Worm (Caenorhabditis elegans): ENCODE data around the gene srt-20.
"Not testable (repeated sequence)": the region's sequence is repeated elsewhere in the genome, so short reads cannot be mapped to it uniquely, and the experiment has no call there.

The srt-20 gene

ce11 chrV:4302842-4303241 is 24.2 kb upstream of the srt-20 start:
- no peak for TF ChIP-seq hlh-13 (GFP tag; optimal IDR thresholded peaks at IDR 0.05)
- TF ChIP-seq lin-11 (tag; optimal IDR thresholded peaks at IDR 0.05): no peak

DNA sequence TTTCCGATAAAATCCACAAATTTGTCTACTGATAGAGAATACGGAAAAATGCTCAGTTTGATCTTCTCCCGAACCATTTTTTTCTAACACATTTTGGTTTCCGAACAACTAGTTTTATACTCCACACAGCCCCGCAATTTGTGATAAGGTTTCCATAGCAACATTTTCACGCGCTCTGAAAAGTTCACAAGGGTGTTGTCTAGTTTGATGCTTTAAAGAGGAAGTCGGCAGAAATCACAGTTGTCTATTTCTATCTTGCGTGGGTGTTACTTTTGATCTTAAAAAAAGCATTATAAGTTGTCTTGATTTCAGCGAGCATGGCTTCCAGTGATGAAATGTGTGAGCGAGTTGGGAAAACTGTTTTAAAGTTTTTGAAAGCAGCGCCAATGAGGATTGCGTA is 21.1 kb upstream of the srt-20 start, which contains the start of gene ZC132.3:
Gene ZC132.3 (minus strand): TSS at position 101 of the 400 bp plus-strand sequence.
- no peak for TF ChIP-seq pqm-1 (tag; optimal IDR thresholded peaks at IDR 0.05)
- TF ChIP-seq ceh-22 (tag; optimal IDR thresholded peaks at IDR 0.05): no peak
- TF ChIP-seq fkh-10 (GFP tag; optimal IDR thresholded peaks at IDR 0.05): no peak
- TF ChIP-seq zip-5 (tag; optimal IDR thresholded peaks at IDR 0.05): no peak
- TF ChIP-seq syd-9 (tag; optimal IDR thresholded peaks at IDR 0.05): no peak

DNA sequence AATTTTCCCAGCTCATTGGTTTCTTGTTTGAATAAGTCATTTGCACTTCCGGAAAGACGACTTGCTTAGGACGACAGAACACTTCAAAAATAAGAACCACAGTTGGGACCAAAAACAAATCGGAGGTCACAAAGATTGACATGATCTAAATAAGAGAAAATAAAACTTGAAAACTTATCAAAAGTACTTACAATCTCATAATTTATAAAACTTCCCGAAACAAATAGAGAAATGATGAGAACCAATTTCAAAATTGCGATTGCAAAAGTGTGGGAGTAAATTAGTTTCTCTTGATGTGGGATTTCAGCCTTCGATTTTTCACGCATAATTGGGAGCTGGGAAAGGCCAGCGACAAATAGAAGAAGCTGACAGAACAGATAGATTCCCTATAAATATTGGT is 19.9 kb upstream of the srt-20 start, which contains the start of gene ZC132.11:
Gene ZC132.11 (minus strand): TSS at position 101 of the 400 bp plus-strand sequence.
- TF ChIP-seq K09A11.1 (tag; optimal IDR thresholded peaks at IDR 0.05; ENCODE audit: insufficient read depth) (no peak), lim-6 (tag; optimal IDR thresholded peaks at IDR 0.05) (no peak), tbx-2 (tag; optimal IDR thresholded peaks at IDR 0.05) (no peak), C38D4.7 (GFP tag; optimal IDR thresholded peaks at IDR 0.05) (no peak), C08G9.2 (tag; optimal IDR thresholded peaks at IDR 0.05) (no peak), T23F11.4 (GFP tag; optimal IDR thresholded peaks at IDR 0.05) (no peak), nfya-1 (tag; optimal IDR thresholded peaks at IDR 0.05) (no peak), unc-86 (tag; optimal IDR thresholded peaks at IDR 0.05) (no peak), ceh-6 (GFP tag; optimal IDR thresholded peaks at IDR 0.05) (no peak), fkh-10 (GFP tag; optimal IDR thresholded peaks at IDR 0.05) (no peak)

DNA sequence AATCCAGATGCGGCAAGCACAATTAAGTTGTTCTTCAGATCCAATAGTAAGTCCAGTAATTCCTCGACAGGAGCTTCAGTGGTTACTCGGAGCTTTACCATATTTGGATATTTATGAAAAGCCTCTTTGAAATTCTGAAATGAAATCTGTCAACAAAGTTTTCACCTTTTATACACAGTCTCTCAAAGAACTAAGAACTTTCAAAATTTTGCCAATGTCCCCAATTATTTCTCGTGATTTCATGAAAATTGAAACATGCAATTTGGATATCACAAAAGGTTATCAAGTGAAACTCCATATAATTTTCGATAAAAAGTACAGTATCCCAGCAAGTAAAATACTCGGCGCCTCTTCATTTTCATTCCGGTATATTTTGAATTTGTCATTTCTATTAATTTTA is 17.3 kb upstream of the srt-20 start, which contains the start of gene F47D2.11:
Gene F47D2.11 (minus strand): TSS at position 101 of the 400 bp plus-strand sequence.
- no peak for TF ChIP-seq rnt-1 (tag; optimal IDR thresholded peaks at IDR 0.05)

- not testable (repeated sequence) for TF ChIP-seq unc-86, syd-9, eyg-1 (tag; optimal IDR thresholded peaks at IDR 0.05)
These were observed 14.8 kb upstream of the srt-20 start, which contains the start of gene srh-194 for ce11 chrV:4293425-4293824. Gene srh-194, minus strand, starts transcription at chrV:4293525.

ce11 chrV:4290093-4290492 is 11.5 kb upstream of the srt-20 start, which contains the start of gene srh-193:
Gene srh-193, minus strand, starts transcription at chrV:4290193.
- TF ChIP-seq tbx-2 (tag; optimal IDR thresholded peaks at IDR 0.05); K02D7.2 (tag; optimal IDR thresholded peaks at IDR 0.05); dmd-4 (tag; optimal IDR thresholded peaks at IDR 0.05; ENCODE audit: borderline replicate concordance): not testable (repeated sequence)

ce11 chrV:4284737-4285136 is 6.1 kb upstream of the srt-20 start, which contains the start of gene srt-19:
Gene srt-19, plus strand, starts transcription at chrV:4285037.
- TF ChIP-seq ztf-16 (tag; optimal IDR thresholded peaks at IDR 0.05); ceh-2 (tag; optimal IDR thresholded peaks at IDR 0.05); fkh-10 (GFP tag; optimal IDR thresholded peaks at IDR 0.05): not testable (repeated sequence)

DNA sequence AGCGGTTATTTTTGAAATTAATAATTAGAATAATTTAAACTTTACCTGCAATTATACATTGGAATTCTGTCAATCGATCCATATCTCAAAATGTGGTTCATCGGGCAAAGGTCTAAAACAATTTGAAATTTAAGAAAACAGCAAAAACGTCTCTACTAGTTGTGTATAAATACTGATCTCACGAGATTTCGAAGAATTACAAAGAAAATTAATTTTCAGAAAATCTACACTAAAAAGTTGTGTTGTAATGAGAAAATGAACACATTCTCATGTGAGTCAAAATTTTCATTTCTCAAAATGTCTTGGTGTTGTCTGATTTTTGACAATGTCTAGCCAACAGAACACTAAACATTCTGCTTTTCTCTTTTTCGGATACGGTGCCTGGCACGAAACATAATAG is 3.1 kb upstream of the srt-20 start, which contains the start of gene srt-37:
Gene srt-37 (minus strand): TSS at position 101 of the 400 bp plus-strand sequence.
- TF ChIP-seq ceh-18 (tag; optimal IDR thresholded peaks at IDR 0.05); unc-3 (GFP tag; conservative IDR thresholded peaks at IDR 0.05); unc-3 (tag; optimal IDR thresholded peaks at IDR 0.05); hlh-15 (tag; optimal IDR thresholded peaks at IDR 0.05): not testable (repeated sequence)

All from whole organism, late embryonic.